Fruit fly (Drosophila melanogaster) whole organism, embryonic: Measurements from ENCODE around the gene Kdm2.
A peak's percentile ranks its signal among the peaks of the same experiment; 100 is the strongest.

Experiments used
- Abd-B ChIP-seq: fragments of 200-800 bp; sonication (Bioruptor generic); optimal IDR thresholded peaks from 2 replicates; lab custom pipeline; 2018; ENCODE audit warnings: missing biosample characterization, mild to moderate bottlenecking, missing genetic modification characterization, moderate library complexity
- Bdp1 ChIP-seq: fragments of 200-800 bp; sonication (Bioruptor generic); optimal IDR thresholded peaks from 3 replicates; lab custom pipeline; 2016; ENCODE audit warnings: missing biosample characterization, missing genetic modification characterization
- Blimp-1 ChIP-seq: fragments of 200-800 bp; sonication (Bioruptor generic); optimal IDR thresholded peaks from 3 replicates; lab custom pipeline; 2018; ENCODE audit warnings: missing biosample characterization, missing genetic modification characterization, mild to moderate bottlenecking, moderate library complexity, missing genetic modification reagents
- Bteb2 ChIP-seq: fragments of 200-800 bp; sonication (Bioruptor generic); optimal IDR thresholded peaks from 2 replicates; lab custom pipeline; 2016; ENCODE audit warnings: missing biosample characterization, missing genetic modification characterization
- CG1024 ChIP-seq: fragments of 200-800 bp; sonication (Bioruptor generic); IDR thresholded peaks from 2 replicates; pipeline ENCODE4 v1.3.6; 2022; ENCODE audit warnings: missing biosample characterization, missing genetic modification characterization
- CG13296 ChIP-seq: fragments of 200-800 bp; sonication (Bioruptor generic); optimal IDR thresholded peaks from 3 replicates; lab custom pipeline; 2018; ENCODE audit warnings: missing biosample characterization, mild to moderate bottlenecking, missing genetic modification characterization
- CG14441 ChIP-seq: fragments of 200-800 bp; sonication (Bioruptor generic); IDR thresholded peaks from 2 replicates; pipeline ENCODE4 v1.3.6; 2022; ENCODE audit warnings: missing biosample characterization, missing genetic modification characterization
- CG14860 ChIP-seq: fragments of 200-800 bp; sonication (Bioruptor generic); IDR thresholded peaks from 3 replicates; pipeline ENCODE4 v1.3.6; 2022; ENCODE audit warnings: missing biosample characterization, missing genetic modification characterization; ENCODE audit not compliant: partially characterized antibody
- CG14965 ChIP-seq: fragments of 200-800 bp; sonication (Bioruptor generic); optimal IDR thresholded peaks from 2 replicates; lab custom pipeline; 2016; ENCODE audit warnings: missing biosample characterization, missing genetic modification characterization, borderline replicate concordance
- CG16813 ChIP-seq: fragments of 200-800 bp; sonication (Bioruptor generic); IDR thresholded peaks from 3 replicates; pipeline ENCODE4 v1.3.6; 2022; ENCODE audit warnings: missing biosample characterization, missing genetic modification characterization; ENCODE audit not compliant: partially characterized antibody
- CG2116 ChIP-seq: fragments of 200-800 bp; sonication (Bioruptor generic); optimal IDR thresholded peaks from 3 replicates; lab custom pipeline; 2018; ENCODE audit warnings: missing biosample characterization, mild to moderate bottlenecking, missing genetic modification characterization
- CG3065 ChIP-seq: fragments of 200-800 bp; sonication (Bioruptor generic); optimal IDR thresholded peaks from 2 replicates; lab custom pipeline; 2016; ENCODE audit warnings: missing biosample characterization, missing genetic modification characterization
- CG4282 ChIP-seq: fragments of 200-800 bp; sonication (Bioruptor generic); optimal IDR thresholded peaks from 2 replicates; lab custom pipeline; 2016; ENCODE audit warnings: missing biosample characterization, missing genetic modification characterization
- CG5245 ChIP-seq: fragments of 200-800 bp; sonication (Bioruptor generic); optimal IDR thresholded peaks from 3 replicates; lab custom pipeline; 2016; ENCODE audit warnings: missing biosample characterization, missing genetic modification characterization
- CG6791 ChIP-seq: fragments of 200-800 bp; sonication (Bioruptor generic); IDR thresholded peaks from 3 replicates; pipeline ENCODE4 v1.3.6; 2022; ENCODE audit warnings: missing biosample characterization, missing genetic modification characterization; ENCODE audit not compliant: partially characterized antibody
- CG7372 ChIP-seq: fragments of 200-800 bp; sonication (Bioruptor generic); IDR thresholded peaks from 2 replicates; pipeline ENCODE4 v1.3.6; 2022; ENCODE audit warnings: missing biosample characterization, missing genetic modification characterization
- CG8290 ChIP-seq, 3 experiments: fragments of 200-800 bp; sonication (Bioruptor generic); optimal IDR thresholded peaks; 2 replicates each; lab custom pipeline; 2016 to 2019; ENCODE audit warnings: missing biosample characterization in 3 of 3, missing genetic modification characterization in 3 of 3, mild to moderate bottlenecking in 2 of 3, moderate library complexity in 1 of 3
- CG8765 ChIP-seq: fragments of 200-800 bp; sonication (Bioruptor generic); IDR thresholded peaks from 2 replicates; pipeline ENCODE4 v1.3.6; 2022; ENCODE audit warnings: missing biosample characterization, missing genetic modification characterization
- CG8924 ChIP-seq: fragments of 200-800 bp; optimal IDR thresholded peaks from 3 replicates; lab custom pipeline; 2019; ENCODE audit warnings: missing biosample characterization, mild to moderate bottlenecking, missing genetic modification characterization, moderate library complexity
- CG9932 ChIP-seq: fragments of 200-800 bp; sonication (Bioruptor generic); IDR thresholded peaks from 2 replicates; pipeline ENCODE4 v1.3.6; 2022; ENCODE audit warnings: missing biosample characterization, missing genetic modification characterization
- Chrac-16 ChIP-seq: fragments of 200-800 bp; sonication (Bioruptor generic); optimal IDR thresholded peaks from 3 replicates; lab custom pipeline; 2016; ENCODE audit warnings: missing biosample characterization, missing genetic modification characterization
- CoRest ChIP-seq: fragments of 200-800 bp; sonication (Bioruptor generic); optimal IDR thresholded peaks from 3 replicates; lab custom pipeline; 2018; ENCODE audit warnings: missing biosample characterization, mild to moderate bottlenecking, missing genetic modification characterization, moderate library complexity
- Drgx ChIP-seq: fragments of 200-800 bp; sonication (Bioruptor generic); IDR thresholded peaks from 2 replicates; pipeline ENCODE4 v1.3.6; 2022; ENCODE audit warnings: missing biosample characterization, missing genetic modification characterization
- Fer1 ChIP-seq: fragments of 200-800 bp; sonication (Bioruptor generic); optimal IDR thresholded peaks from 2 replicates; lab custom pipeline; 2017; ENCODE audit warnings: missing biosample characterization, mild to moderate bottlenecking, missing genetic modification characterization
- HLHmδ ChIP-seq: fragments of 200-800 bp; sonication (Bioruptor generic); optimal IDR thresholded peaks from 2 replicates; lab custom pipeline; 2018; ENCODE audit warnings: missing biosample characterization, mild to moderate bottlenecking, missing genetic modification characterization, moderate library complexity
- MBD-R2 ChIP-seq: fragments of 200-800 bp; sonication (Bioruptor generic); IDR thresholded peaks from 2 replicates; pipeline ENCODE4 v1.3.6; 2022; ENCODE audit warnings: missing biosample characterization, missing genetic modification characterization
- Ssrp ChIP-seq: fragments of 200-800 bp; sonication (Bioruptor generic); optimal IDR thresholded peaks from 2 replicates; lab custom pipeline; 2018; ENCODE audit warnings: missing biosample characterization, mild to moderate bottlenecking, missing genetic modification characterization, moderate library complexity
- Usf ChIP-seq: fragments of 200-800 bp; sonication (Bioruptor generic); optimal IDR thresholded peaks from 2 replicates; lab custom pipeline; 2017; ENCODE audit warnings: missing genotype, missing biosample characterization, missing genetic modification characterization
- abd-A ChIP-seq: fragments of 200-800 bp; sonication (Bioruptor generic); optimal IDR thresholded peaks from 3 replicates; lab custom pipeline; 2019; ENCODE audit warnings: missing biosample characterization, mild to moderate bottlenecking, missing genetic modification characterization, moderate library complexity
- btn ChIP-seq: fragments of 200-800 bp; sonication (Bioruptor generic); optimal IDR thresholded peaks from 2 replicates; lab custom pipeline; 2016; ENCODE audit warnings: missing biosample characterization, missing genetic modification characterization
- chif ChIP-seq, 2 experiments: fragments of 200-800 bp; sonication (Bioruptor generic); optimal IDR thresholded peaks; 3 replicates each; lab custom pipeline; 2016; ENCODE audit warnings: missing biosample characterization in 2 of 2, missing genetic modification characterization in 2 of 2
- chm ChIP-seq: fragments of 200-800 bp; sonication (Bioruptor generic); IDR thresholded peaks from 2 replicates; pipeline ENCODE4 v1.3.6; 2022; ENCODE audit warnings: missing biosample characterization, missing genetic modification characterization
- dm ChIP-seq: fragments of 200-800 bp; sonication (Bioruptor generic); optimal IDR thresholded peaks from 3 replicates; lab custom pipeline; 2016; ENCODE audit warnings: missing biosample characterization, missing genetic modification characterization
- dmrt11E ChIP-seq: fragments of 200-800 bp; sonication (Bioruptor generic); optimal IDR thresholded peaks from 3 replicates; lab custom pipeline; 2018; ENCODE audit warnings: missing biosample characterization, mild to moderate bottlenecking, missing genetic modification characterization, moderate library complexity
- emc ChIP-seq: fragments of 200-800 bp; sonication (Bioruptor generic); optimal IDR thresholded peaks from 2 replicates; lab custom pipeline; 2016; ENCODE audit warnings: missing biosample characterization, missing genetic modification characterization
- exex ChIP-seq: fragments of 200-800 bp; sonication (Bioruptor generic); optimal IDR thresholded peaks from 4 replicates; lab custom pipeline; 2018; ENCODE audit warnings: missing biosample characterization, mild to moderate bottlenecking, missing genetic modification characterization, moderate library complexity
- fd102C ChIP-seq: fragments of 200-800 bp; sonication (Bioruptor generic); optimal IDR thresholded peaks from 2 replicates; lab custom pipeline; 2018; ENCODE audit warnings: missing biosample characterization, mild to moderate bottlenecking, missing genetic modification characterization, moderate library complexity
- fd64A ChIP-seq: fragments of 200-800 bp; sonication (Bioruptor generic); optimal IDR thresholded peaks from 3 replicates; lab custom pipeline; 2018; ENCODE audit warnings: missing biosample characterization, mild to moderate bottlenecking, missing genetic modification characterization
- gfzf ChIP-seq: fragments of 200-800 bp; sonication (Bioruptor generic); optimal IDR thresholded peaks from 2 replicates; lab custom pipeline; 2016; ENCODE audit warnings: missing biosample characterization, mild to moderate bottlenecking, missing genetic modification characterization, moderate library complexity
- gro ChIP-seq: fragments of 200-800 bp; sonication (Bioruptor generic); optimal IDR thresholded peaks from 2 replicates; lab custom pipeline; 2016; ENCODE audit warnings: missing biosample characterization, missing genetic modification characterization
- ham ChIP-seq: fragments of 200-800 bp; sonication (Bioruptor generic); IDR thresholded peaks from 2 replicates; pipeline ENCODE4 v1.3.6; 2022; ENCODE audit warnings: missing biosample characterization, missing genetic modification characterization
- mirr ChIP-seq: fragments of 200-800 bp; sonication (Bioruptor generic); optimal IDR thresholded peaks from 3 replicates; lab custom pipeline; 2018; ENCODE audit warnings: missing biosample characterization, mild to moderate bottlenecking, missing genetic modification characterization
- org-1 ChIP-seq: fragments of 200-800 bp; sonication (Bioruptor generic); optimal IDR thresholded peaks from 2 replicates; lab custom pipeline; 2017; ENCODE audit warnings: missing biosample characterization, missing genetic modification characterization
- p53 ChIP-seq: fragments of 200-800 bp; sonication (Bioruptor generic); optimal IDR thresholded peaks from 2 replicates; lab custom pipeline; 2016; ENCODE audit warnings: missing biosample characterization, missing genetic modification characterization
- peb ChIP-seq: fragments of 200-800 bp; sonication (Bioruptor generic); IDR thresholded peaks from 2 replicates; pipeline ENCODE4 v1.3.6; 2022; ENCODE audit warnings: missing biosample characterization, missing genetic modification characterization
- run ChIP-seq: fragments of 200-800 bp; sonication (Bioruptor generic); optimal IDR thresholded peaks from 3 replicates; lab custom pipeline; 2018; ENCODE audit warnings: missing biosample characterization, mild to moderate bottlenecking, missing genetic modification characterization
- sc ChIP-seq, 3 experiments: fragments of >200 bp in 2 of 3; fragments of 200-800 bp in 1 of 3; sonication (Bioruptor generic) in 1 of 3; optimal IDR thresholded peaks; 2 replicates in 2 of 3; 3 replicates in 1 of 3; lab custom pipeline; 2017; ENCODE audit warnings: mild to moderate bottlenecking in 1 of 3, missing biosample characterization in 1 of 3, missing genetic modification characterization in 1 of 3, missing genetic modification reagents in 1 of 3
- scrt ChIP-seq: fragments of 200-800 bp; sonication (Bioruptor generic); optimal IDR thresholded peaks from 2 replicates; lab custom pipeline; 2018; ENCODE audit warnings: missing biosample characterization, mild to moderate bottlenecking, missing genetic modification characterization, moderate library complexity
- slp2 ChIP-seq: fragments of 200-800 bp; sonication (Bioruptor generic); optimal IDR thresholded peaks from 2 replicates; lab custom pipeline; 2016; ENCODE audit warnings: missing biosample characterization, missing genetic modification characterization
- tll ChIP-seq, 2 experiments: fragments of 200-800 bp in 1 of 2; fragments of >200 bp in 1 of 2; sonication (Bioruptor generic) in 1 of 2; optimal IDR thresholded peaks; 2 replicates each; lab custom pipeline; 2017 to 2019; ENCODE audit warnings: missing biosample characterization in 2 of 2, missing genetic modification characterization in 2 of 2, mild to moderate bottlenecking in 1 of 2, moderate library complexity in 1 of 2

Kdm2 gene

DNA sequence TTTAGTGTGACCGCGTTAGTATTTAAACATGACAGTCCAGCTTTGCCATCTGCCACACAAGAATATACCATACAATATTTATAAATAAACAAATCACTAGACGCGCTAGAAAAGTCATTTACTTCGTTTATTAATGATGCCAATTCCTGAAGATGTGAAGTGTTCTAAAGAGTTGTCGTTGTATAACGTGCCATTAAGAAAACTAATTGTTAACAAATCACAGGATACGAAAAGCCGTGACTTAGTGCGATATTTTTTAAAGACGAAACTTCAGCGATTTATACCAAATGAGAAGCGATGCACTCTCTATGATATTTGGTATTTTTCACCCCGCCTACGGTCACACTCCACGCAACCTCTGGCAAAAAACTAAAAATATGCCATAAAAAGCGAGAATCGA lies 12.8 kb upstream of the Kdm2 start, which contains the start of gene neur (continued):
- TF ChIP-seq ham (GFP tag; lab: Robert Waterston, UW) = no peak
- peak; percentile 5 for TF ChIP-seq dm (GFP tag; lab: Kevin White, UChicago)
- no peak for TF ChIP-seq CG13296 (GFP tag; lab: Kevin White, UChicago)
- TF ChIP-seq chif (GFP tag; optimal IDR thresholded peaks at IDR 0.05; lab: Kevin White, UChicago) = peak in 1 of 2 experiments; percentile 3
- no peak for TF ChIP-seq mirr (GFP tag; lab: Kevin White, UChicago)
- TF ChIP-seq scrt (GFP tag; lab: Kevin White, UChicago) = no peak
- TF ChIP-seq CG4282 = no peak
- TF ChIP-seq Ssrp (tag; lab: Kevin White, UChicago) = peak; percentile 2
- peak; percentile 22 for TF ChIP-seq dmrt11E (tag; lab: Kevin White, UChicago)
- no peak for TF ChIP-seq emc (GFP tag; lab: Kevin White, UChicago)
- TF ChIP-seq peb (GFP tag; lab: Robert Waterston, UW) = no peak
- TF ChIP-seq exex = no peak
- no peak for TF ChIP-seq Fer1
- TF ChIP-seq p53 (GFP tag; lab: Kevin White, UChicago) = no peak
- TF ChIP-seq CG14441 = no peak
- TF ChIP-seq chm = no peak
- TF ChIP-seq gro = peak; percentile 35
- TF ChIP-seq fd102C (GFP tag; lab: Kevin White, UChicago) = no peak
- no peak for TF ChIP-seq CG14965 (GFP tag; lab: Kevin White, UChicago)
- TF ChIP-seq org-1 (GFP tag; lab: Kevin White, UChicago) = no peak
- TF ChIP-seq Drgx (GFP tag; lab: Robert Waterston, UW) = no peak
- no peak for TF ChIP-seq Blimp-1 (GFP tag; lab: Kevin White, UChicago)
- peak; percentile 44 for TF ChIP-seq CG8924 (tag; lab: Kevin White, UChicago)
- no peak for TF ChIP-seq abd-A (tag; lab: Kevin White, UChicago)
- no peak for TF ChIP-seq fd64A (GFP tag; lab: Kevin White, UChicago)
- peak; percentile 24 for TF ChIP-seq CG8290 (GFP tag; optimal IDR thresholded peaks at IDR 0.05; lab: Kevin White, UChicago)
- peak in 1 of 2 experiments; percentile 1 for TF ChIP-seq CG8290 (tag; optimal IDR thresholded peaks at IDR 0.05; lab: Kevin White, UChicago)
- TF ChIP-seq CoRest (tag; lab: Kevin White, UChicago) = peak; percentile 75
- no peak for TF ChIP-seq Chrac-16 (GFP tag; lab: Kevin White, UChicago)
- no peak for TF ChIP-seq slp2 (GFP tag; lab: Kevin White, UChicago)
- TF ChIP-seq run = no peak
- TF ChIP-seq gfzf = peak; percentile 91
- no peak for TF ChIP-seq Bteb2 (GFP tag; lab: Kevin White, UChicago)
- TF ChIP-seq CG5245 (GFP tag; lab: Kevin White, UChicago) = no peak
- 0 out of 3 replicates have a peak, but pooled peaks have one; percentile 54 for TF ChIP-seq CG14860 (GFP tag; lab: Robert Waterston, UW)
- TF ChIP-seq MBD-R2 (GFP tag; lab: Robert Waterston, UW) = peak; percentile 57
- peak; percentile 71 for TF ChIP-seq CG16813 (GFP tag; lab: Robert Waterston, UW)
- no peak for TF ChIP-seq btn (GFP tag; lab: Kevin White, UChicago)
- TF ChIP-seq CG9932 (GFP tag; lab: Robert Waterston, UW) = peak; percentile 45; the same call in 1 of the 2 replicates
- TF ChIP-seq Abd-B (GFP tag; lab: Kevin White, UChicago) = peak; percentile 27
- no peak for TF ChIP-seq HLHmδ (GFP tag; lab: Kevin White, UChicago)
- TF ChIP-seq CG3065 (GFP tag; lab: Kevin White, UChicago) = no peak
- TF ChIP-seq sc (optimal IDR thresholded peaks at IDR 0.05; lab: Kevin White, UChicago) = no peak
- TF ChIP-seq sc (GFP tag; optimal IDR thresholded peaks at IDR 0.05; lab: Kevin White, UChicago) = no peak
- peak; percentile 18 to 41 for TF ChIP-seq tll (GFP tag; optimal IDR thresholded peaks at IDR 0.05; lab: Kevin White, UChicago)
- no peak for TF ChIP-seq Bdp1 (GFP tag; lab: Kevin White, UChicago)
- no peak for TF ChIP-seq CG8765 (GFP tag; lab: Robert Waterston, UW)
- no peak for TF ChIP-seq CG1024 (GFP tag; lab: Robert Waterston, UW)
- no peak for TF ChIP-seq CG7372 (GFP tag; lab: Robert Waterston, UW)
- peak; percentile 54 for TF ChIP-seq CG2116
- no peak for TF ChIP-seq Usf (GFP tag; lab: Kevin White, UChicago)
- TF ChIP-seq CG6791 (GFP tag; lab: Robert Waterston, UW) = peak; percentile 59; the same call in 2 of the 3 replicates
